Fruit fly (Drosophila melanogaster) whole organism, embryonic: Measurements from ENCODE around the gene Rip11.
A peak's percentile ranks its signal among the peaks of the same experiment; 100 is the strongest.

Experiments
- Atf-2 ChIP-seq: fragments of 200-800 bp; sonication (Bioruptor generic); optimal IDR thresholded peaks from 2 replicates; lab custom pipeline; 2016; ENCODE audit warnings: missing biosample characterization, missing genetic modification characterization
- CG10209 ChIP-seq: fragments of 200-800 bp; sonication (Bioruptor generic); optimal IDR thresholded peaks from 3 replicates; lab custom pipeline; 2017; ENCODE audit warnings: missing biosample characterization, mild to moderate bottlenecking, missing genetic modification characterization, missing genetic modification reagents
- CG10274 ChIP-seq: fragments of 200-800 bp; sonication (Bioruptor generic); optimal IDR thresholded peaks from 3 replicates; lab custom pipeline; 2017; ENCODE audit warnings: missing biosample characterization, mild to moderate bottlenecking, missing genetic modification characterization
- CG10366 ChIP-seq: fragments of 200-800 bp; sonication (Bioruptor generic); IDR thresholded peaks from 2 replicates; pipeline ENCODE4 v1.3.6; 2022; ENCODE audit warnings: missing biosample characterization, missing genetic modification characterization
- CG11247 ChIP-seq: fragments of 200-800 bp; sonication (Bioruptor generic); IDR thresholded peaks from 2 replicates; pipeline ENCODE4 v1.3.6; 2022; ENCODE audit warnings: missing biosample characterization, missing genetic modification characterization
- CG13624 ChIP-seq: fragments of 200-800 bp; sonication (Bioruptor generic); optimal IDR thresholded peaks from 2 replicates; lab custom pipeline; 2016; ENCODE audit warnings: missing biosample characterization, missing genetic modification characterization
- CG14710 ChIP-seq: fragments of 200-800 bp; sonication (Bioruptor generic); optimal IDR thresholded peaks from 3 replicates; lab custom pipeline; 2019; ENCODE audit warnings: missing biosample characterization, mild to moderate bottlenecking, missing genetic modification characterization, moderate library complexity
- CG17186 ChIP-seq: fragments of 200-800 bp; sonication (Bioruptor generic); optimal IDR thresholded peaks from 3 replicates; lab custom pipeline; 2017; ENCODE audit warnings: missing biosample characterization, missing genetic modification reagents, missing genetic modification characterization
- CG17568 ChIP-seq: fragments of 200-800 bp; sonication (Bioruptor generic); optimal IDR thresholded peaks from 2 replicates; lab custom pipeline; 2018; ENCODE audit warnings: missing biosample characterization, mild to moderate bottlenecking, missing genetic modification characterization, moderate library complexity
- CG17612 ChIP-seq: fragments of 200-800 bp; sonication (Bioruptor generic); IDR thresholded peaks from 2 replicates; pipeline ENCODE4 v1.3.6; 2022; ENCODE audit warnings: missing biosample characterization, missing genetic modification characterization
- CG18262 ChIP-seq: fragments of 200-800 bp; optimal IDR thresholded peaks from 3 replicates; lab custom pipeline; 2019; ENCODE audit warnings: missing biosample characterization, mild to moderate bottlenecking, missing genetic modification characterization, moderate library complexity
- CG30020 ChIP-seq: fragments of 200-800 bp; optimal IDR thresholded peaks from 2 replicates; lab custom pipeline; 2019; ENCODE audit warnings: missing biosample characterization, mild to moderate bottlenecking, missing genetic modification characterization, moderate library complexity
- CG33557 ChIP-seq: fragments of 200-800 bp; sonication (Bioruptor generic); optimal IDR thresholded peaks from 2 replicates; lab custom pipeline; 2019; ENCODE audit warnings: missing biosample characterization, mild to moderate bottlenecking, missing genetic modification characterization, moderate library complexity
- CG3726 ChIP-seq: fragments of 200-800 bp; sonication (Bioruptor generic); IDR thresholded peaks from 3 replicates; pipeline ENCODE4, ENCODE4 v1.3.6; 2022; ENCODE audit warnings: missing biosample characterization, missing genetic modification characterization
- CG4404 ChIP-seq: fragments of 200-800 bp; sonication (Bioruptor generic); IDR thresholded peaks from 2 replicates; pipeline ENCODE4 v1.3.6; 2022; ENCODE audit warnings: missing biosample characterization, missing genetic modification characterization
- CG7372 ChIP-seq: fragments of 200-800 bp; sonication (Bioruptor generic); IDR thresholded peaks from 2 replicates; pipeline ENCODE4 v1.3.6; 2022; ENCODE audit warnings: missing biosample characterization, missing genetic modification characterization
- CG8359 ChIP-seq: fragments of 200-800 bp; sonication (Bioruptor generic); optimal IDR thresholded peaks from 2 replicates; lab custom pipeline; 2017; ENCODE audit warnings: missing biosample characterization, mild to moderate bottlenecking, missing genetic modification characterization, borderline replicate concordance
- CG8944 ChIP-seq: fragments of 200-800 bp; sonication (Bioruptor generic); optimal IDR thresholded peaks from 3 replicates; lab custom pipeline; 2016; ENCODE audit warnings: missing biosample characterization, missing genetic modification characterization
- CG9932 ChIP-seq: fragments of 200-800 bp; sonication (Bioruptor generic); IDR thresholded peaks from 2 replicates; pipeline ENCODE4 v1.3.6; 2022; ENCODE audit warnings: missing biosample characterization, missing genetic modification characterization
- Dll ChIP-seq: fragments of 200-800 bp; sonication (Bioruptor generic); IDR thresholded peaks from 4 replicates; pipeline ENCODE4 v1.3.6; 2022; ENCODE audit warnings: missing biosample characterization, missing genetic modification characterization; ENCODE audit not compliant: partially characterized antibody
- E2f1 ChIP-seq: fragments of 200-800 bp; sonication (Bioruptor generic); IDR thresholded peaks from 2 replicates; pipeline ENCODE4 v1.3.6; 2022; ENCODE audit warnings: missing biosample characterization, missing genetic modification characterization
- Ets97D ChIP-seq: fragments of 200-800 bp; sonication (Bioruptor generic); optimal IDR thresholded peaks from 3 replicates; lab custom pipeline; 2016; ENCODE audit warnings: missing biosample characterization, missing genetic modification characterization
- Gsc ChIP-seq: fragments of 200-800 bp; sonication (Bioruptor generic); IDR thresholded peaks from 2 replicates; pipeline ENCODE4 v1.3.6; 2022; ENCODE audit warnings: missing biosample characterization, missing genetic modification characterization
- HLH54F ChIP-seq: fragments of 200-800 bp; sonication (Bioruptor generic); optimal IDR thresholded peaks from 3 replicates; lab custom pipeline; 2016; ENCODE audit warnings: missing biosample characterization, missing genetic modification characterization
- Hand ChIP-seq: fragments of 200-800 bp; sonication (Bioruptor generic); optimal IDR thresholded peaks from 2 replicates; lab custom pipeline; 2017; ENCODE audit warnings: mild to moderate bottlenecking, missing biosample characterization, missing genetic modification reagents, missing genetic modification characterization
- Hr51 ChIP-seq, 2 experiments: fragments of 200-800 bp; sonication (Bioruptor generic); optimal IDR thresholded peaks; 2 replicates in 1 of 2; 3 replicates in 1 of 2; lab custom pipeline; 2016 to 2018; ENCODE audit warnings: missing biosample characterization in 2 of 2, missing genetic modification characterization in 2 of 2, mild to moderate bottlenecking in 1 of 2, moderate library complexity in 1 of 2
- NC2β ChIP-seq: fragments of 200-800 bp; sonication (Bioruptor generic); optimal IDR thresholded peaks from 2 replicates; lab custom pipeline; 2016; ENCODE audit warnings: missing biosample characterization, missing genetic modification characterization
- NFAT ChIP-seq: fragments of 200-800 bp; sonication (Bioruptor generic); IDR thresholded peaks from 2 replicates; pipeline ENCODE4 v1.3.6; 2022; ENCODE audit warnings: missing biosample characterization, missing genetic modification characterization
- Nf-YA ChIP-seq: fragments of 200-800 bp; sonication (Bioruptor generic); IDR thresholded peaks from 2 replicates; pipeline ENCODE4 v1.3.6; 2022; ENCODE audit warnings: missing biosample characterization, missing genetic modification characterization
- Sin3A ChIP-seq: fragments of >200 bp; optimal IDR thresholded peaks from 2 replicates; lab custom pipeline; 2018
- Six4 ChIP-seq: fragments of 200-800 bp; sonication (Bioruptor generic); optimal IDR thresholded peaks from 2 replicates; lab custom pipeline; 2016; ENCODE audit warnings: missing biosample characterization, missing genetic modification characterization
- Usf ChIP-seq: fragments of 200-800 bp; sonication (Bioruptor generic); optimal IDR thresholded peaks from 2 replicates; lab custom pipeline; 2017; ENCODE audit warnings: missing genotype, missing biosample characterization, missing genetic modification characterization
- ac ChIP-seq: fragments of 200-800 bp; sonication (Bioruptor generic); optimal IDR thresholded peaks from 3 replicates; lab custom pipeline; 2017; ENCODE audit warnings: missing biosample characterization, mild to moderate bottlenecking, missing genetic modification characterization
- ash1 ChIP-seq: fragments of 200-800 bp; sonication (Bioruptor generic); optimal IDR thresholded peaks from 2 replicates; lab custom pipeline; 2018; ENCODE audit warnings: missing biosample characterization, mild to moderate bottlenecking, missing genetic modification characterization
- chif ChIP-seq, 2 experiments: fragments of 200-800 bp; sonication (Bioruptor generic); optimal IDR thresholded peaks; 3 replicates each; lab custom pipeline; 2016; ENCODE audit warnings: missing biosample characterization in 2 of 2, missing genetic modification characterization in 2 of 2
- ci ChIP-seq: fragments of 200-800 bp; sonication (Bioruptor generic); IDR thresholded peaks from 3 replicates; pipeline ENCODE4 v1.3.6; 2022; ENCODE audit warnings: missing biosample characterization, missing genetic modification characterization
- dan ChIP-seq: fragments of 200-800 bp; sonication (Bioruptor generic); IDR thresholded peaks from 2 replicates; pipeline ENCODE4 v1.3.6; 2022; ENCODE audit warnings: missing biosample characterization, missing genetic modification characterization
- dimm ChIP-seq: fragments of 200-800 bp; sonication (Bioruptor generic); IDR thresholded peaks from 2 replicates; pipeline ENCODE4 v1.3.6; 2022; ENCODE audit warnings: missing biosample characterization, missing genetic modification characterization
- grau ChIP-seq: fragments of 200-800 bp; optimal IDR thresholded peaks from 3 replicates; lab custom pipeline; 2019; ENCODE audit warnings: missing biosample characterization, mild to moderate bottlenecking, missing genetic modification characterization, moderate library complexity
- gt ChIP-seq: fragments of 200-800 bp; sonication (Bioruptor generic); IDR thresholded peaks from 2 replicates; pipeline ENCODE4 v1.3.6; 2022; ENCODE audit warnings: missing biosample characterization, missing genetic modification characterization
- hth ChIP-seq: fragments of >200 bp; optimal IDR thresholded peaks from 2 replicates; lab custom pipeline; 2017; ENCODE audit warnings: inconsistent platforms
- insv ChIP-seq, 2 experiments: fragments of 200-800 bp; sonication (Bioruptor generic); optimal IDR thresholded peaks; 3 replicates each; lab custom pipeline; 2016 to 2018; ENCODE audit warnings: missing biosample characterization in 2 of 2, missing genetic modification characterization in 2 of 2
- jumu ChIP-seq: fragments of 200-800 bp; sonication (Bioruptor generic); optimal IDR thresholded peaks from 3 replicates; lab custom pipeline; 2016; ENCODE audit warnings: missing biosample characterization, missing genetic modification characterization
- nau ChIP-seq: fragments of 200-800 bp; sonication (Bioruptor generic); optimal IDR thresholded peaks from 3 replicates; lab custom pipeline; 2017; ENCODE audit warnings: missing biosample characterization, mild to moderate bottlenecking, missing genetic modification characterization, missing genetic modification reagents
- nom ChIP-seq: fragments of 200-800 bp; sonication (Bioruptor generic); optimal IDR thresholded peaks from 2 replicates; lab custom pipeline; 2017; ENCODE audit warnings: missing biosample characterization, missing genetic modification characterization, mild to moderate bottlenecking, moderate library complexity, missing genetic modification reagents
- pho ChIP-seq: fragments of 200-800 bp; sonication (Bioruptor generic); optimal IDR thresholded peaks from 2 replicates; lab custom pipeline; 2016; ENCODE audit warnings: missing biosample characterization, missing genetic modification characterization
- prd ChIP-seq, 3 experiments: fragments of >200 bp in 2 of 3; fragments of 200-800 bp in 1 of 3; sonication (Bioruptor generic) in 1 of 3; optimal IDR thresholded peaks in 2 of 3; IDR thresholded peaks in 1 of 3; 2 replicates in 2 of 3; 3 replicates in 1 of 3; pipeline versions ENCODE4 v1.3.6 to Lab custom; 2017 to 2022; ENCODE audit warnings: missing biosample characterization in 1 of 3, missing genetic modification characterization in 1 of 3
- repo ChIP-seq: fragments of 200-800 bp; sonication (Bioruptor generic); optimal IDR thresholded peaks from 2 replicates; lab custom pipeline; 2016; ENCODE audit warnings: missing biosample characterization, missing genetic modification characterization
- row ChIP-seq: fragments of 200-800 bp; sonication (Bioruptor generic); IDR thresholded peaks from 3 replicates; pipeline ENCODE4 v1.3.6; 2022; ENCODE audit warnings: missing biosample characterization, missing genetic modification characterization
- sim ChIP-seq: fragments of 200-800 bp; sonication (Bioruptor generic); IDR thresholded peaks from 2 replicates; pipeline ENCODE4 v1.3.6; 2022; ENCODE audit warnings: missing biosample characterization, missing genetic modification characterization
- zfh2 ChIP-seq: fragments of 200-800 bp; sonication (Bioruptor generic); optimal IDR thresholded peaks from 2 replicates; lab custom pipeline; 2016; ENCODE audit warnings: missing biosample characterization, missing genetic modification characterization

The Rip11 gene

DNA sequence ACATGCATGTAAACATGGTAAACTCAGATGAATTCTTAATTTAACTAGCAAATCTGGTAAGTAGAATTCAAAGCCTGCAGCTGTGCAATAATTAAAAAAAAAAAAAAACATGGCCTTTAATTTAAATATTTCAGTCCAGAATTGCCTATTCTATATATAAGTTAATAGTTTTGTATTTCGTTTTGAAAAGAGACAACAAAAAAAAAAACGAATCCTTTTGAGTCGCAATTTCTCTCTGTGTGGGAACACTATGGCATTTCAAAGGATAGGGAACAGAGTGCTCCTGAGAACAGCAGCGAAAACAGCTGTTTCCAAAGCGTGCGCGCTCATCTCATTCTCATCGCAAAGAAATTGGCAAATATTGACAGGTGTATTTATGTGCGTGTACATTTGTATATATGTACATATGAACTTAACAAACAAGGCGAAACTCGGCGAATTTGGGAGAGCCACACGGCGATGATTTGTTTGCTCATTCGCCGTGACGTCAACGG, 1.7 kb downstream of the Rip11 start (continued):
- TF ChIP-seq CG17612 (GFP tag; lab: Robert Waterston, UW) (no peak), CG10366 (peak; percentile 41), nom (GFP tag; lab: Kevin White, UChicago) (no peak), dan (GFP tag; lab: Robert Waterston, UW) (no peak), ash1 (GFP tag; lab: Kevin White, UChicago) (no peak), Sin3A (lab: Kevin White, UChicago) (no peak), row (GFP tag; lab: Robert Waterston, UW) (peak; percentile 73), grau (peak; percentile 46), repo (GFP tag; lab: Kevin White, UChicago) (no peak), insv (GFP tag; optimal IDR thresholded peaks at IDR 0.05; lab: Kevin White, UChicago) (no peak), Atf-2 (peak; percentile 21), Gsc (GFP tag; lab: Robert Waterston, UW) (no peak), sim (no peak; the same call in 1 of the 2 replicates), Dll (GFP tag; lab: Robert Waterston, UW) (no peak), CG10274 (GFP tag; lab: Kevin White, UChicago) (peak; percentile 5), CG14710 (tag; lab: Kevin White, UChicago) (peak; percentile 59), NFAT (GFP tag; lab: Robert Waterston, UW) (no peak), CG18262 (tag; lab: Kevin White, UChicago) (peak; percentile 71), NC2β (GFP tag; lab: Kevin White, UChicago) (peak; percentile 44), CG10209 (GFP tag; lab: Kevin White, UChicago) (peak; percentile 57), prd (optimal IDR thresholded peaks at IDR 0.05; lab: Kevin White, UChicago) (no peak), prd (GFP tag; IDR thresholded peaks at IDR 0.05; lab: Robert Waterston, UW) (peak; percentile 65; the same call in 2 of the 3 replicates), CG4404 (peak; percentile 34; the same call in 1 of the 2 replicates), CG17186 (GFP tag; lab: Kevin White, UChicago) (no peak), chif (GFP tag; optimal IDR thresholded peaks at IDR 0.05; lab: Kevin White, UChicago) (peak; percentile 37 to 65), pho (GFP tag; lab: Kevin White, UChicago) (peak; percentile 39), HLH54F (peak; percentile 51), CG7372 (GFP tag; lab: Robert Waterston, UW) (0 out of 2 replicates have a peak, but pooled peaks have one; percentile 15), zfh2 (GFP tag; lab: Kevin White, UChicago) (no peak), CG33557 (GFP tag; lab: Kevin White, UChicago) (peak; percentile 35), Hand (GFP tag; lab: Kevin White, UChicago) (peak; percentile 49), E2f1 (GFP tag; lab: Robert Waterston, UW) (no peak; the same call in 1 of the 2 replicates), CG30020 (tag; lab: Kevin White, UChicago) (no peak), Six4 (GFP tag; lab: Kevin White, UChicago) (peak; percentile 38), gt (0 out of 2 replicates have a peak, but pooled peaks have one; percentile 13), CG8359 (no peak), CG17568 (GFP tag; lab: Kevin White, UChicago) (no peak), dimm (GFP tag; lab: Robert Waterston, UW) (0 out of 2 replicates have a peak, but pooled peaks have one; percentile 25), Hr51 (GFP tag; optimal IDR thresholded peaks at IDR 0.05; lab: Kevin White, UChicago) (peak; percentile 45 to 76), Usf (GFP tag; lab: Kevin White, UChicago) (no peak), jumu (peak; percentile 29), nau (GFP tag; lab: Kevin White, UChicago) (peak; percentile 55), ci (peak; percentile 60; the same call in 2 of the 3 replicates), hth (lab: Kevin White, UChicago) (no peak), CG13624 (GFP tag; lab: Kevin White, UChicago) (peak; percentile 29), CG9932 (GFP tag; lab: Robert Waterston, UW) (peak; percentile 38), CG3726 (GFP tag; lab: Robert Waterston, UW) (no peak), ac (GFP tag; lab: Kevin White, UChicago) (peak; percentile 54), Nf-YA (GFP tag; lab: Robert Waterston, UW) (no peak), CG11247 (GFP tag; lab: Robert Waterston, UW) (no peak), Ets97D (GFP tag; lab: Kevin White, UChicago) (no peak), CG8944 (GFP tag; lab: Kevin White, UChicago) (no peak)
